Worm (Caenorhabditis elegans): ENCODE results near the gene C55C3.3.

DNA sequence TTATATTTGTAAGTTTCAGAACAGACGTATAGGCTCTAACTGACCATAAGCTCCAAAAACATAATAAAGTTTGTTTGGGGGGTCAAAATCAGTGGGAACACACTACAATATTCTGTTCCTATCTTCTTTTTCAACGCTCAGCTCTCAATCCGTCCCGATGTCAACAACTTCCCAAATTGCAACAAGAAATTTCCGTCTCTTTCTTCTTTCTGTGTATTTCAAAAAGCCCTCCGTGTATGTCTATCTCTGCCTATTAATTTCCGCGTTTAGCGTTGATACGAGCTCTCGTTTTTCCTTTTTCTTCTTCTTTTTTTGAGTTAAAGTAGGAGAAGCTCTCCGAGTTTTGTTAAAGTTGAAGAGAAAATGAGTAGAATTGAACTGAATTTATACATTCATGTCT is 38.6 kb downstream of the C55C3.3 start:
- no peak for TF ChIP-seq nhr-6 (tag; optimal IDR thresholded peaks at IDR 0.05)
- no peak for TF ChIP-seq ama-1 (optimal IDR thresholded peaks at IDR 0.05)
